Worm (Caenorhabditis elegans) whole organism, L2 larva: Measurements from ENCODE around the gene tsg-101.
A peak's percentile ranks its signal among the peaks of the same experiment; 100 is the strongest.

Experiments used
- C34F6.9 ChIP-seq: fragments of 150-350 bp; optimal IDR thresholded peaks from 2 replicates; lab custom pipeline; 2014; ENCODE audit warnings: missing biosample characterization, missing genetic modification characterization
- F13H6.1 ChIP-seq: sonication (generic microtip); optimal IDR thresholded peaks from 2 replicates; lab custom pipeline; 2016; ENCODE audit warnings: missing genetic modification characterization, missing compliant biosample characterization
- Y55F3AM.14 ChIP-seq: fragments of 200-800 bp; sonication (Bioruptor generic); optimal IDR thresholded peaks from 2 replicates; lab custom pipeline; 2018; ENCODE audit warnings: mild to moderate bottlenecking, missing genetic modification characterization, missing compliant biosample characterization
- ZK546.5 ChIP-seq: sonication (generic microtip); optimal IDR thresholded peaks from 2 replicates; lab custom pipeline; 2017; ENCODE audit warnings: missing biosample characterization, missing genetic modification characterization
- alr-1 ChIP-seq: fragments of 150-350 bp; optimal IDR thresholded peaks from 2 replicates; lab custom pipeline; 2014; ENCODE audit warnings: missing biosample characterization, missing genetic modification characterization
- aly-2 ChIP-seq: fragments of 150-350 bp; optimal IDR thresholded peaks from 2 replicates; lab custom pipeline; 2014; ENCODE audit warnings: missing biosample characterization, missing genetic modification characterization
- ama-1 ChIP-seq: fragments of 150-350 bp; optimal IDR thresholded peaks from 2 replicates; lab custom pipeline; 2018; ENCODE audit warnings: inconsistent platforms
- blmp-1 ChIP-seq: sonication (generic microtip); optimal IDR thresholded peaks from 2 replicates; lab custom pipeline; 2017; ENCODE audit warnings: missing genetic modification characterization, mild to moderate bottlenecking, missing compliant biosample characterization, antibody characterized with exemption, moderate library complexity; ENCODE audit not compliant: insufficient read depth
- ceh-16 ChIP-seq: fragments of 150-350 bp; optimal IDR thresholded peaks from 2 replicates; lab custom pipeline; 2014; ENCODE audit warnings: missing biosample characterization, missing genetic modification characterization
- crh-2 ChIP-seq: sonication (generic microtip); optimal IDR thresholded peaks from 2 replicates; lab custom pipeline; 2017; ENCODE audit warnings: missing biosample characterization, missing genetic modification characterization
- dmd-4 ChIP-seq: sonication (generic microtip); optimal IDR thresholded peaks from 2 replicates; lab custom pipeline; 2017; ENCODE audit warnings: missing biosample characterization, missing genetic modification characterization
- egl-27 ChIP-seq: sonication (generic microtip); optimal IDR thresholded peaks from 3 replicates; lab custom pipeline; 2017; ENCODE audit warnings: missing biosample characterization, missing genetic modification reagents, missing genetic modification characterization
- elt-1 ChIP-seq: fragments of 150-350 bp; optimal IDR thresholded peaks from 2 replicates; lab custom pipeline; 2014; ENCODE audit warnings: missing biosample characterization, missing genetic modification characterization
- elt-3 ChIP-seq: sonication (generic microtip); optimal IDR thresholded peaks from 2 replicates; lab custom pipeline; 2017; ENCODE audit warnings: missing biosample characterization, missing genetic modification characterization
- fos-1 ChIP-seq: fragments of 150-350 bp; optimal IDR thresholded peaks from 2 replicates; lab custom pipeline; 2014; ENCODE audit warnings: missing biosample characterization, missing genetic modification characterization
- gmeb-1 ChIP-seq: fragments of 150-350 bp; optimal IDR thresholded peaks from 2 replicates; lab custom pipeline; 2014; ENCODE audit warnings: missing biosample characterization, missing genetic modification characterization
- lin-11 ChIP-seq: fragments of 150-350 bp; sonication (generic microtip); optimal IDR thresholded peaks from 2 replicates; lab custom pipeline; 2014; ENCODE audit warnings: missing biosample characterization, missing genetic modification characterization, inconsistent platforms, mixed read lengths
- lin-13 ChIP-seq: fragments of 150-350 bp; optimal IDR thresholded peaks from 2 replicates; lab custom pipeline; 2014; ENCODE audit warnings: missing biosample characterization, missing genetic modification reagents, missing genetic modification characterization
- lin-39 ChIP-seq: fragments of 150-350 bp; optimal IDR thresholded peaks from 2 replicates; lab custom pipeline; 2014; ENCODE audit warnings: missing biosample characterization, missing genetic modification reagents, missing genetic modification characterization
- mbf-1 ChIP-seq: sonication (generic microtip); optimal IDR thresholded peaks from 2 replicates; lab custom pipeline; 2017; ENCODE audit warnings: missing biosample characterization, missing genetic modification characterization
- mdl-1 ChIP-seq, 2 experiments: fragments of 150-350 bp in 1 of 2; sonication (generic microtip) in 1 of 2; optimal IDR thresholded peaks; 2 replicates each; lab custom pipeline; 2017; ENCODE audit warnings: missing biosample characterization in 2 of 2, missing genetic modification characterization in 2 of 2
- nhr-10 ChIP-seq: sonication (generic microtip); optimal IDR thresholded peaks from 2 replicates; lab custom pipeline; 2017; ENCODE audit warnings: missing biosample characterization, missing genetic modification characterization
- nhr-12 ChIP-seq: fragments of 150-350 bp; optimal IDR thresholded peaks from 2 replicates; lab custom pipeline; 2014; ENCODE audit warnings: missing biosample characterization, missing genetic modification characterization
- nhr-129 ChIP-seq: fragments of 150-350 bp; optimal IDR thresholded peaks from 2 replicates; lab custom pipeline; 2014; ENCODE audit warnings: missing biosample characterization, missing genetic modification characterization
- nhr-23 ChIP-seq: fragments of 150-350 bp; optimal IDR thresholded peaks from 2 replicates; lab custom pipeline; 2014; ENCODE audit warnings: missing biosample characterization, missing genetic modification reagents, missing genetic modification characterization
- nhr-237 ChIP-seq: fragments of 150-350 bp; optimal IDR thresholded peaks from 2 replicates; lab custom pipeline; 2014; ENCODE audit warnings: missing biosample characterization, missing genetic modification characterization
- nhr-25 ChIP-seq: fragments of 150-350 bp; sonication (generic microtip); optimal IDR thresholded peaks from 3 replicates; lab custom pipeline; 2014; ENCODE audit warnings: missing biosample characterization, missing genetic modification characterization
- nhr-6 ChIP-seq: fragments of 150-350 bp; optimal IDR thresholded peaks from 2 replicates; lab custom pipeline; 2014; ENCODE audit warnings: missing biosample characterization, missing genetic modification characterization
- peb-1 ChIP-seq: fragments of 150-350 bp; optimal IDR thresholded peaks from 2 replicates; lab custom pipeline; 2014; ENCODE audit warnings: missing biosample characterization, missing genetic modification characterization
- skn-1 ChIP-seq: sonication (generic microtip); optimal IDR thresholded peaks from 2 replicates; lab custom pipeline; 2017; ENCODE audit warnings: missing biosample characterization, missing genetic modification characterization
- sma-9 ChIP-seq, 2 experiments: fragments of 150-350 bp in 1 of 2; sonication (generic microtip) in 1 of 2; optimal IDR thresholded peaks; 2 replicates each; lab custom pipeline; 2014 to 2016; ENCODE audit warnings: missing genetic modification characterization in 2 of 2, mild to moderate bottlenecking in 1 of 2, missing biosample characterization in 1 of 2, missing compliant biosample characterization in 1 of 2, missing genetic modification reagents in 1 of 2, moderate library complexity in 1 of 2
- snpc-4 ChIP-seq: fragments of 150-350 bp; optimal IDR thresholded peaks from 2 replicates; lab custom pipeline; 2014; ENCODE audit warnings: missing biosample characterization, missing genetic modification characterization
- unc-55 ChIP-seq: fragments of 150-350 bp; sonication (generic microtip); optimal IDR thresholded peaks from 3 replicates; lab custom pipeline; 2014; ENCODE audit warnings: missing biosample characterization, missing genetic modification reagents, missing genetic modification characterization
- unc-62 ChIP-seq: fragments of 150-350 bp; optimal IDR thresholded peaks from 2 replicates; lab custom pipeline; 2014; ENCODE audit warnings: missing biosample characterization, missing genetic modification reagents, missing genetic modification characterization
- zag-1 ChIP-seq: fragments of 150-350 bp; optimal IDR thresholded peaks from 2 replicates; lab custom pipeline; 2014; ENCODE audit warnings: missing biosample characterization, missing genetic modification characterization
- ztf-4 ChIP-seq: fragments of 150-350 bp; optimal IDR thresholded peaks from 2 replicates; lab custom pipeline; 2014; ENCODE audit warnings: missing biosample characterization, missing genetic modification characterization

tsg-101 gene

DNA sequence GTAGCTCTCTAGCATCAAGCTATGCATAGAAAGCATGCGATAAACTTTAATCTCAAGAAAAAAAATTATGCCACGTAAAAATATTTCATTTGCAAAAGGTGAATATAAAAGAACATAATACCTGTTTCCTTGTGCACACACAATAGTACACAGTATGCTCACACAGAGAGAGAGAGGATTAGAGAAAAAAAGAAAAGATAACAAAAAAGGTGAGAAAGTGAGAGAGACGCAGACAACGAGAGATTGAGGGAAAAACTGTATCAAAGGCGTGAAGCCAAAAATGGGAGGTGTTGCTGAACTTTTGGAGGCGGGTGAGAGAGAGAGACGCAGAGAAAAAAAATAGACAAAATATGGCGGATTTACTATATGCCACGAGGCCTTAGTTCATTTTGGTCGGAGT lies 33.9 kb upstream of the tsg-101 start:
- no peak for TF ChIP-seq mbf-1 (tag; lab: Kevin White, UChicago)
- TF ChIP-seq unc-62 = no peak
- TF ChIP-seq ztf-4 (tag; lab: Kevin White, UChicago) = no peak
- TF ChIP-seq lin-13 = no peak
- TF ChIP-seq zag-1 (tag; lab: Kevin White, UChicago) = no peak
- TF ChIP-seq skn-1 (tag; lab: Kevin White, UChicago) = no peak
- TF ChIP-seq snpc-4 (tag; lab: Kevin White, UChicago) = no peak
- TF ChIP-seq nhr-25 (tag; lab: Kevin White, UChicago) = no peak
- TF ChIP-seq lin-11 (tag; lab: Kevin White, UChicago) = no peak
- TF ChIP-seq C34F6.9 (tag; lab: Kevin White, UChicago) = no peak
- TF ChIP-seq gmeb-1 (tag; lab: Kevin White, UChicago) = peak; percentile 47
- TF ChIP-seq F13H6.1 = peak; percentile 64
- no peak for TF ChIP-seq unc-55
- no peak for TF ChIP-seq nhr-6 (tag; lab: Kevin White, UChicago)
- TF ChIP-seq ZK546.5 (tag; lab: Kevin White, UChicago) = no peak
- TF ChIP-seq dmd-4 (tag; lab: Kevin White, UChicago) = no peak
- TF ChIP-seq elt-1 (tag; lab: Kevin White, UChicago) = no peak
- TF ChIP-seq mdl-1 (tag; optimal IDR thresholded peaks at IDR 0.05; lab: Kevin White, UChicago) = no peak
- no peak for TF ChIP-seq ceh-16 (tag; lab: Kevin White, UChicago)
- no peak for TF ChIP-seq nhr-237 (tag; lab: Kevin White, UChicago)
- TF ChIP-seq nhr-23 = no peak
- no peak for TF ChIP-seq nhr-10 (tag; lab: Kevin White, UChicago)
- TF ChIP-seq nhr-12 (tag; lab: Kevin White, UChicago) = no peak
- TF ChIP-seq peb-1 (tag; lab: Kevin White, UChicago) = no peak
- no peak for TF ChIP-seq lin-39
- TF ChIP-seq egl-27 (tag; lab: Kevin White, UChicago) = no peak
- peak; percentile 37 for TF ChIP-seq fos-1 (tag; lab: Kevin White, UChicago)
- TF ChIP-seq crh-2 (tag; lab: Kevin White, UChicago) = peak; percentile 56
- peak; percentile 29 for TF ChIP-seq sma-9 (GFP tag; optimal IDR thresholded peaks at IDR 0.05; lab: Kevin White, UChicago)
- no peak for TF ChIP-seq sma-9 (tag; optimal IDR thresholded peaks at IDR 0.05; lab: Kevin White, UChicago)
- no peak for TF ChIP-seq elt-3
- no peak for TF ChIP-seq nhr-129 (tag; lab: Kevin White, UChicago)
- no peak for TF ChIP-seq ama-1

ce11 chrIV:3547500-3547899 lies 33.1 kb upstream of the tsg-101 start, which contains the start of gene nstp-6:
TSS of gene nstp-6 (minus strand) at chrIV:3547600.
- TF ChIP-seq sma-9 (GFP tag; optimal IDR thresholded peaks at IDR 0.05; lab: Kevin White, UChicago) = no peak
- no peak for TF ChIP-seq sma-9 (tag; optimal IDR thresholded peaks at IDR 0.05; lab: Kevin White, UChicago)
- no peak for TF ChIP-seq ama-1
- TF ChIP-seq Y55F3AM.14 (GFP tag; lab: Kevin White, UChicago) = no peak

- TF ChIP-seq nhr-25 (tag; lab: Kevin White, UChicago) (no peak), zag-1 (tag; lab: Kevin White, UChicago) (no peak), ceh-16 (tag; lab: Kevin White, UChicago) (no peak), dmd-4 (tag; lab: Kevin White, UChicago) (no peak), blmp-1 (tag; lab: Kevin White, UChicago) (no peak), alr-1 (tag; lab: Kevin White, UChicago) (no peak)
- TF ChIP-seq, all 48 proteins: peak for 0
These were observed 30.7 kb upstream of the tsg-101 start for ce11 chrIV:3545060-3545459.

DNA sequence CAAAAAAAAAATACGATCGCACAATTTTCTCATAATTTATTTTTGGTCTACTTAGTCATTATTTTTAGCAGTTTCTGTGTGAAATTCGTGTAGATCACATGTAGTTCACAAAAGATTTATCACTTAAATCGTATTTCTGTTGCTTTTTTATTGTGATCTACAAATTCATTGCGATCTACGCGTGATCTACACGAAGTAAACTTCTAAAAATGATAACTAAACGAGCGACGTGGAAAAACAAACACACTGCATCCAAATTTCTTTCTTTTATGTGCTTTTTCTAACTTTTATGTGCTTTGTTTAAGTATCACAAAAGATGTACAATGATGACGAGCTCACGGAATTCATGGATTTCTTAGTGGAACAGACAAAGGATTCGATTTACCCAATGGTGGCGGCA lies 25.5 kb upstream of the tsg-101 start, which contains the start of gene B0212.3:
TSS of gene B0212.3 (plus strand) at position 301 of the 400 bp plus-strand sequence.
- TF ChIP-seq nhr-237 (tag; lab: Kevin White, UChicago) (no peak), nhr-10 (tag; lab: Kevin White, UChicago) (no peak), ceh-16 (tag; lab: Kevin White, UChicago) (no peak), zag-1 (tag; lab: Kevin White, UChicago) (no peak), sma-9 (GFP tag; optimal IDR thresholded peaks at IDR 0.05; lab: Kevin White, UChicago) (no peak), sma-9 (tag; optimal IDR thresholded peaks at IDR 0.05; lab: Kevin White, UChicago) (no peak), snpc-4 (tag; lab: Kevin White, UChicago) (no peak), ama-1 (no peak), C34F6.9 (tag; lab: Kevin White, UChicago) (no peak), F13H6.1 (no peak), aly-2 (tag; lab: Kevin White, UChicago) (no peak)
- TF ChIP-seq, all 48 proteins: peak for 0
